Worm (Caenorhabditis elegans) whole organism, young adult: ENCODE data around the gene hpo-28.

Experiments used
- B0035.1 ChIP-seq: sonication (generic microtip); optimal IDR thresholded peaks from 2 replicates; lab custom pipeline; 2016; ENCODE audit warnings: missing genetic modification characterization, mild to moderate bottlenecking, missing compliant biosample characterization, missing genotype, missing genetic modification reagents
- B0336.3 ChIP-seq: fragments of 200-800 bp; sonication (Bioruptor generic); IDR thresholded peaks from 2 replicates; pipeline ENCODE4 v1.3.6; 2022; ENCODE audit warnings: missing genetic modification characterization, missing compliant biosample characterization
- C06A6.2 ChIP-seq: fragments of 200-800 bp; sonication (Bioruptor generic); conservative IDR thresholded peaks from 2 replicates; pipeline ENCODE4 v1.3.6; 2022; ENCODE audit warnings: missing genetic modification characterization, missing compliant biosample characterization
- F23B12.7 ChIP-seq: sonication (generic microtip); optimal IDR thresholded peaks from 2 replicates; lab custom pipeline; 2017; ENCODE audit warnings: missing genetic modification characterization, mild to moderate bottlenecking, missing compliant biosample characterization, antibody characterized with exemption, moderate library complexity; ENCODE audit not compliant: insufficient read depth
- F33H1.4 ChIP-seq: fragments of 200-800 bp; sonication (Bioruptor generic); IDR thresholded peaks from 2 replicates; pipeline ENCODE4 v1.3.6; 2022; ENCODE audit warnings: missing genetic modification reagents, missing genetic modification characterization, missing compliant biosample characterization
- F37B4.10 ChIP-seq: fragments of 200-800 bp; sonication (Bioruptor generic); IDR thresholded peaks from 2 replicates; pipeline ENCODE4 v1.3.6; 2022; ENCODE audit warnings: missing genetic modification characterization, missing compliant biosample characterization
- F49E8.2 ChIP-seq: sonication (generic microtip); optimal IDR thresholded peaks from 3 replicates; lab custom pipeline; 2017; ENCODE audit warnings: missing genetic modification characterization, mild to moderate bottlenecking, missing compliant biosample characterization, antibody characterized with exemption, moderate library complexity; ENCODE audit not compliant: insufficient read depth
- F52B5.7 ChIP-seq: sonication (generic microtip); optimal IDR thresholded peaks from 2 replicates; lab custom pipeline; 2016; ENCODE audit warnings: mild to moderate bottlenecking, missing genetic modification characterization, missing compliant biosample characterization
- F55B11.4 ChIP-seq: sonication (generic microtip); optimal IDR thresholded peaks from 2 replicates; lab custom pipeline; 2016; ENCODE audit warnings: missing compliant biosample characterization, missing genetic modification characterization, borderline replicate concordance; ENCODE audit not compliant: insufficient read depth
- T26A5.8 ChIP-seq: sonication (generic microtip); optimal IDR thresholded peaks from 2 replicates; lab custom pipeline; 2016; ENCODE audit warnings: missing genetic modification characterization, missing compliant biosample characterization
- ZK185.1 ChIP-seq: sonication (generic microtip); optimal IDR thresholded peaks from 2 replicates; lab custom pipeline; 2016; ENCODE audit warnings: mild to moderate bottlenecking, missing genetic modification characterization, missing compliant biosample characterization; ENCODE audit not compliant: poor library complexity, severe bottlenecking
- akir-1 ChIP-seq: fragments of 200-800 bp; sonication (Bioruptor generic); optimal IDR thresholded peaks from 2 replicates; lab custom pipeline; 2018; ENCODE audit warnings: mild to moderate bottlenecking, missing genetic modification characterization, moderate library complexity, missing compliant biosample characterization
- ama-1 ChIP-seq, 3 experiments: fragments of 150-350 bp in 1 of 3; sonication (generic microtip) in 2 of 3; optimal IDR thresholded peaks; 2 replicates each; lab custom pipeline; 2014 to 2018; ENCODE audit warnings: missing biosample characterization in 2 of 3, missing genetic modification characterization in 2 of 3, missing genetic modification reagents in 2 of 3
- attf-5 ChIP-seq: fragments of 200-800 bp; sonication (Bioruptor generic); optimal IDR thresholded peaks from 2 replicates; lab custom pipeline; 2018; ENCODE audit warnings: mild to moderate bottlenecking, missing genetic modification characterization, missing compliant biosample characterization
- cebp-1 ChIP-seq, 2 experiments: fragments of 200-800 bp in 1 of 2; sonication (Bioruptor generic) in 1 of 2; sonication (generic microtip) in 1 of 2; IDR thresholded peaks in 1 of 2; optimal IDR thresholded peaks in 1 of 2; 2 replicates each; pipeline versions ENCODE4 v1.3.6 to Lab custom; 2017 to 2022; ENCODE audit warnings: missing compliant biosample characterization in 2 of 2, missing genetic modification characterization in 2 of 2, mild to moderate bottlenecking in 1 of 2, missing genetic modification reagents in 1 of 2, moderate library complexity in 1 of 2
- cebp-2 ChIP-seq: fragments of 200-800 bp; sonication (Bioruptor generic); IDR thresholded peaks from 2 replicates; pipeline ENCODE4 v1.3.6; 2022; ENCODE audit warnings: missing genetic modification characterization, missing compliant biosample characterization
- ceh-58 ChIP-seq: fragments of 200-800 bp; sonication (Bioruptor generic); IDR thresholded peaks from 2 replicates; pipeline ENCODE4 v1.3.6; 2022; ENCODE audit warnings: missing genetic modification characterization, missing compliant biosample characterization
- ceh-79 ChIP-seq: sonication (generic microtip); optimal IDR thresholded peaks from 2 replicates; lab custom pipeline; 2017; ENCODE audit warnings: mild to moderate bottlenecking, missing genetic modification characterization, missing compliant biosample characterization
- dox-1 ChIP-seq: fragments of 200-800 bp; sonication (Bioruptor generic); IDR thresholded peaks from 2 replicates; pipeline ENCODE4 v1.3.6; 2022; ENCODE audit warnings: missing genetic modification reagents, missing genetic modification characterization, missing compliant biosample characterization
- efl-1 ChIP-seq: fragments of 150-350 bp; optimal IDR thresholded peaks from 2 replicates; lab custom pipeline; 2014; ENCODE audit warnings: missing biosample characterization, missing genetic modification reagents, missing genetic modification characterization
- egl-44 ChIP-seq: fragments of 200-800 bp; sonication (Bioruptor generic); IDR thresholded peaks from 2 replicates; pipeline ENCODE4 v1.3.6; 2022; ENCODE audit warnings: missing genetic modification reagents, missing genetic modification characterization, missing compliant biosample characterization
- ekl-4 ChIP-seq: fragments of 200-800 bp; sonication (Bioruptor generic); IDR thresholded peaks from 2 replicates; pipeline ENCODE4 v1.3.6; 2022; ENCODE audit warnings: missing genetic modification reagents, missing genetic modification characterization, missing compliant biosample characterization
- him-1 ChIP-seq: sonication (generic microtip); optimal IDR thresholded peaks from 2 replicates; lab custom pipeline; 2016; ENCODE audit warnings: missing genotype, missing genetic modification reagents, missing genetic modification characterization, missing compliant biosample characterization
- hmg-1.2 ChIP-seq: fragments of 200-800 bp; sonication (Bioruptor generic); IDR thresholded peaks from 2 replicates; pipeline ENCODE4 v1.3.6; 2022; ENCODE audit warnings: missing genetic modification reagents, missing genetic modification characterization, missing compliant biosample characterization
- hmg-20 ChIP-seq: fragments of 200-800 bp; sonication (Bioruptor generic); IDR thresholded peaks from 2 replicates; pipeline ENCODE4 v1.3.6; 2022; ENCODE audit warnings: missing genetic modification reagents, missing genetic modification characterization, missing compliant biosample characterization
- let-607 ChIP-seq, 2 experiments: fragments of 200-800 bp in 1 of 2; sonication (Bioruptor generic) in 1 of 2; sonication (generic microtip) in 1 of 2; optimal IDR thresholded peaks; 2 replicates each; lab custom pipeline; 2016 to 2018; ENCODE audit warnings: mild to moderate bottlenecking in 2 of 2, missing compliant biosample characterization in 2 of 2, missing genetic modification characterization in 2 of 2, moderate library complexity in 2 of 2, missing genotype in 1 of 2
- lin-26 ChIP-seq: fragments of 200-800 bp; sonication (Bioruptor generic); IDR thresholded peaks from 2 replicates; pipeline ENCODE4 v1.3.6; 2022; ENCODE audit warnings: missing genetic modification reagents, missing genetic modification characterization, missing compliant biosample characterization
- lin-35 ChIP-seq, 3 experiments: fragments of 150-350 bp in 2 of 3; sonication (generic microtip) in 1 of 3; optimal IDR thresholded peaks; 2 replicates each; lab custom pipeline; 2014 to 2018; ENCODE audit warnings: missing biosample characterization in 3 of 3, missing genetic modification characterization in 3 of 3, missing genetic modification reagents in 3 of 3
- lir-1 ChIP-seq: fragments of 200-800 bp; sonication (Bioruptor generic); conservative IDR thresholded peaks from 2 replicates; pipeline ENCODE4 v1.3.6; 2022; ENCODE audit warnings: missing genetic modification reagents, missing genetic modification characterization, missing compliant biosample characterization
- lsl-1 ChIP-seq: fragments of 200-800 bp; sonication (Bioruptor generic); optimal IDR thresholded peaks from 2 replicates; lab custom pipeline; 2018; ENCODE audit warnings: mild to moderate bottlenecking, missing genetic modification characterization, moderate library complexity, missing compliant biosample characterization
- madf-10 ChIP-seq: sonication (generic microtip); optimal IDR thresholded peaks from 2 replicates; lab custom pipeline; 2016; ENCODE audit warnings: mild to moderate bottlenecking, missing genetic modification characterization, missing compliant biosample characterization
- madf-3 ChIP-seq: fragments of 200-800 bp; sonication (Bioruptor generic); IDR thresholded peaks from 2 replicates; pipeline ENCODE4 v1.3.6; 2022; ENCODE audit warnings: missing genetic modification reagents, missing genetic modification characterization, missing compliant biosample characterization
- mxl-1 ChIP-seq: sonication (generic microtip); optimal IDR thresholded peaks from 2 replicates; lab custom pipeline; 2016; ENCODE audit warnings: missing genetic modification characterization, missing compliant biosample characterization
- nfyb-1 ChIP-seq: fragments of 200-800 bp; sonication (Bioruptor generic); IDR thresholded peaks from 2 replicates; pipeline ENCODE4 v1.3.6; 2022; ENCODE audit warnings: missing genetic modification reagents, missing genetic modification characterization, missing compliant biosample characterization
- nhr-80 ChIP-seq: sonication (generic microtip); optimal IDR thresholded peaks from 2 replicates; lab custom pipeline; 2016; ENCODE audit warnings: missing genetic modification characterization, missing compliant biosample characterization
- pbrm-1 ChIP-seq: fragments of 200-800 bp; sonication (Bioruptor generic); IDR thresholded peaks from 2 replicates; pipeline ENCODE4 v1.3.6; 2022; ENCODE audit warnings: missing genetic modification reagents, missing genetic modification characterization, missing compliant biosample characterization
- pha-4 ChIP-seq: fragments of 150-350 bp; sonication (generic microtip); optimal IDR thresholded peaks from 2 replicates; lab custom pipeline; 2014; ENCODE audit warnings: missing biosample characterization, missing genetic modification reagents, missing genetic modification characterization
- repo-1 ChIP-seq: sonication (generic microtip); optimal IDR thresholded peaks from 2 replicates; lab custom pipeline; 2017; ENCODE audit warnings: mild to moderate bottlenecking, missing genetic modification characterization, missing compliant biosample characterization
- sea-2 ChIP-seq: fragments of 200-800 bp; sonication (Bioruptor generic); IDR thresholded peaks from 2 replicates; pipeline ENCODE4 v1.3.6; 2022; ENCODE audit warnings: missing genetic modification characterization, missing compliant biosample characterization
- somi-1 ChIP-seq: fragments of 200-800 bp; sonication (Bioruptor generic); optimal IDR thresholded peaks from 2 replicates; lab custom pipeline; 2018; ENCODE audit warnings: mild to moderate bottlenecking, missing genetic modification characterization, missing compliant biosample characterization
- ztf-18 ChIP-seq: sonication (generic microtip); optimal IDR thresholded peaks from 2 replicates; lab custom pipeline; 2016; ENCODE audit warnings: missing genotype, mild to moderate bottlenecking, missing genetic modification characterization, missing compliant biosample characterization
- ztf-25 ChIP-seq: fragments of 200-800 bp; sonication (Bioruptor generic); IDR thresholded peaks from 2 replicates; pipeline ENCODE4 v1.3.6; 2022; ENCODE audit warnings: missing genetic modification reagents, missing genetic modification characterization, missing compliant biosample characterization
- ztf-26 ChIP-seq: sonication (generic microtip); optimal IDR thresholded peaks from 2 replicates; lab custom pipeline; 2017; ENCODE audit warnings: missing genetic modification characterization, missing compliant biosample characterization
- ztf-28 ChIP-seq: fragments of 200-800 bp; sonication (Bioruptor generic); IDR thresholded peaks from 2 replicates; pipeline ENCODE4 v1.3.6; 2022; ENCODE audit warnings: missing genetic modification reagents, missing genetic modification characterization, missing compliant biosample characterization
- ztf-6 ChIP-seq: fragments of 200-800 bp; sonication (Bioruptor generic); IDR thresholded peaks from 2 replicates; pipeline ENCODE4 v1.3.6; 2022; ENCODE audit warnings: missing genetic modification reagents, missing genetic modification characterization, missing compliant biosample characterization

hpo-28 gene

DNA sequence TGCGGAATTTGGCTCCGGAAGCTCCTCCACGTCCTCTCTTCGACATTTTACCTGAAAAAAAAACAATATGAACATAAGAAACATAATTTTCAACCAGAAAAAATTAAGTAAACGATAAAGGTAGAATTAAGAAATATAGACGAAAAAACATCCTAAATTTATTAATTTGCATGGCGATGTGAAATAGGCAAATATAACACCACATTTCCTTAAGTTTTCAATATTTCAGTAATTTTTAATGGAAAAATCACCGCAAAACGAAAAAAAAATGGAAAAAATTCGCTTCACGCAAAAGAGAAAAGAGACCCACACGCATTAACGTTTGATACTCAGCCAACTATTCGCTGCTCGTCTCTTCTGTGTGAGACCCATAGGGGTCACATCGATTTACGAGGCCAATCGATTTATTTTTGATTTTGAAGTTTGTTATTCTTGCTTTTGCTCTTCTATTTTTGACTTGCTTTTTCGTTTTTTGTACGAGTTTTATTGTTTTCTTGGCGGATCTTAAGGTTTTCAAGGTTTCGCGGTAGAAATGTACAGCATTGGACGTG, 3.0 kb downstream of the hpo-28 start, which contains the start of gene rpl-23 (continued):
- no peak for TF ChIP-seq ztf-28 (GFP tag; lab: Robert Waterston, UW)
- no peak for TF ChIP-seq B0035.1
- no peak for TF ChIP-seq ztf-25 (GFP tag; lab: Robert Waterston, UW)
- 0 out of 2 replicates have a peak, but pooled peaks have one; percentile 12 for TF ChIP-seq nfyb-1 (GFP tag; lab: Robert Waterston, UW)
- peak; percentile 91 for TF ChIP-seq attf-5 (GFP tag; lab: Kevin White, UChicago)
- peak; percentile 98 for TF ChIP-seq F33H1.4
- peak; percentile 65 for TF ChIP-seq efl-1 (GFP tag; lab: Kevin White, UChicago)
- peak in 1 of 3 experiments; percentile 85 for TF ChIP-seq lin-35 (GFP tag; optimal IDR thresholded peaks at IDR 0.05; lab: Kevin White, UChicago)
- TF ChIP-seq ceh-79 (tag; lab: Kevin White, UChicago) = no peak
- no peak for TF ChIP-seq cebp-2 (GFP tag; lab: Robert Waterston, UW)
- no peak for TF ChIP-seq sea-2 (GFP tag; lab: Robert Waterston, UW)
- peak; percentile 81 for TF ChIP-seq ZK185.1
- no peak for TF ChIP-seq somi-1 (GFP tag; lab: Kevin White, UChicago)
- TF ChIP-seq F49E8.2 (tag; lab: Kevin White, UChicago) = peak; percentile 82
- peak; percentile 5 for TF ChIP-seq nhr-80 (tag; lab: Kevin White, UChicago)
- no peak for TF ChIP-seq F55B11.4 (tag; lab: Kevin White, UChicago)
- TF ChIP-seq lsl-1 = peak; percentile 62
- peak; percentile 67 for TF ChIP-seq pbrm-1 (GFP tag; lab: Robert Waterston, UW)
- TF ChIP-seq cebp-1 (GFP tag; IDR thresholded peaks at IDR 0.05; lab: Robert Waterston, UW) = no peak; the same call in 1 of the 2 replicates
- TF ChIP-seq cebp-1 (tag; optimal IDR thresholded peaks at IDR 0.05; lab: Kevin White, UChicago) = peak; percentile 68
- TF ChIP-seq B0336.3 (GFP tag; lab: Robert Waterston, UW) = no peak
- TF ChIP-seq ekl-4 (GFP tag; lab: Robert Waterston, UW) = peak; percentile 67; the same call in 1 of the 2 replicates
- TF ChIP-seq pha-4 (tag; lab: Kevin White, UChicago) = peak; percentile 18
- TF ChIP-seq let-607 (tag; optimal IDR thresholded peaks at IDR 0.05; lab: Kevin White, UChicago) = peak in 1 of 2 experiments; percentile 1
- TF ChIP-seq mxl-1 (tag; lab: Kevin White, UChicago) = no peak
- TF ChIP-seq F37B4.10 (GFP tag; lab: Robert Waterston, UW) = no peak
- TF ChIP-seq hmg-1.2 (GFP tag; lab: Robert Waterston, UW) = peak; percentile 87
- TF ChIP-seq ama-1 (optimal IDR thresholded peaks at IDR 0.05; lab: Kevin White, UChicago) = no peak
- peak in 1 of 2 experiments; percentile 19 for TF ChIP-seq ama-1 (GFP tag; optimal IDR thresholded peaks at IDR 0.05; lab: Kevin White, UChicago)
- peak; percentile 55 for TF ChIP-seq madf-10 (tag; lab: Kevin White, UChicago)
- TF ChIP-seq akir-1 = no peak
- peak; percentile 60; the same call in 1 of the 2 replicates for TF ChIP-seq dox-1
- TF ChIP-seq lin-26 (GFP tag; lab: Robert Waterston, UW) = no peak
- TF ChIP-seq egl-44 (GFP tag; lab: Robert Waterston, UW) = no peak
- TF ChIP-seq madf-3 = peak; percentile 86
- TF ChIP-seq lir-1 (GFP tag; lab: Robert Waterston, UW) = 0 out of 2 replicates have a peak, but pooled peaks have one; percentile 16
- TF ChIP-seq ztf-6 = no peak
- TF ChIP-seq ztf-18 (tag; lab: Kevin White, UChicago) = peak; percentile 40
- peak; percentile 92 for TF ChIP-seq F23B12.7 (tag; lab: Kevin White, UChicago)
- no peak for TF ChIP-seq him-1 (tag; lab: Kevin White, UChicago)
- TF ChIP-seq T26A5.8 (tag; lab: Kevin White, UChicago) = no peak
- no peak for TF ChIP-seq repo-1 (tag; lab: Kevin White, UChicago)
- TF ChIP-seq hmg-20 (GFP tag; lab: Robert Waterston, UW) = no peak
- 0 out of 2 replicates have a peak, but pooled peaks have one; percentile 19 for TF ChIP-seq C06A6.2 (GFP tag; lab: Robert Waterston, UW)
- TF ChIP-seq ceh-58 (GFP tag; lab: Robert Waterston, UW) = no peak
- no peak for TF ChIP-seq F52B5.7
- no peak for TF ChIP-seq ztf-26 (tag; lab: Kevin White, UChicago)
- TF ChIP-seq, all 124 proteins: peak for 49
